Worm (Caenorhabditis elegans): Measurements from ENCODE around the gene gcy-6.

gcy-6 gene

DNA sequence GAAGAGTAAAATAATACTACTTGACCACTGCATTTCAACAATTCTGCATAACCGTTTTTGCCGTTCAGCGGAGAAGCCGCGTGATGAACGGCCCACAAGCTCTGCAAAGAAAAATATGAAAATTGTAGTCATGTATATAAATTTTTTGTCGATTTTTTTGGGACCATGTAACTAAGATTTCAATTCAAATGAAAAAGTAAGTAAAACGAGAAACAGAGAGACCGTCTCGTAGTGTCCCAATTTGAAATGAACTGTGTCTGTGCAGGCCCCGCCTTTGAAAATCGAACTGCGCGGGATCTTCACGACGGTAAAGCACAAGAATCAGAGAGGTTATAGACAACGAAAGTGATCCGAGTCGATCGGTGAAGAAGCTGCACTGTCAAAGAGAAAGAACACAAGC, 18.2 kb upstream of the gcy-6 start, which contains the start of gene crm-1:
Gene crm-1, minus strand, starts transcription at position 101 of the 400 bp plus-strand sequence.
- TF ChIP-seq grh-1 (GFP tag; IDR thresholded peaks at IDR 0.05) (no peak), Y116A8C.19 (tag; optimal IDR thresholded peaks at IDR 0.05; ENCODE audit: borderline replicate concordance) (no peak), sox-4 (tag; optimal IDR thresholded peaks at IDR 0.05) (no peak), dpl-1 (GFP tag; optimal IDR thresholded peaks at IDR 0.05) (no peak), nhr-28 (tag; optimal IDR thresholded peaks at IDR 0.05) (no peak), lin-14 (GFP tag; optimal IDR thresholded peaks at IDR 0.05) (peak; percentile 1), rnt-1 (tag; optimal IDR thresholded peaks at IDR 0.05) (no peak), lin-35 (GFP tag; optimal IDR thresholded peaks at IDR 0.05) (no peak), nhr-77 (tag; optimal IDR thresholded peaks at IDR 0.05) (peak; percentile 9), nhr-84 (tag; optimal IDR thresholded peaks at IDR 0.05) (no peak), tbx-2 (tag; optimal IDR thresholded peaks at IDR 0.05) (peak; percentile 15), mef-2 (tag; optimal IDR thresholded peaks at IDR 0.05) (no peak)

DNA sequence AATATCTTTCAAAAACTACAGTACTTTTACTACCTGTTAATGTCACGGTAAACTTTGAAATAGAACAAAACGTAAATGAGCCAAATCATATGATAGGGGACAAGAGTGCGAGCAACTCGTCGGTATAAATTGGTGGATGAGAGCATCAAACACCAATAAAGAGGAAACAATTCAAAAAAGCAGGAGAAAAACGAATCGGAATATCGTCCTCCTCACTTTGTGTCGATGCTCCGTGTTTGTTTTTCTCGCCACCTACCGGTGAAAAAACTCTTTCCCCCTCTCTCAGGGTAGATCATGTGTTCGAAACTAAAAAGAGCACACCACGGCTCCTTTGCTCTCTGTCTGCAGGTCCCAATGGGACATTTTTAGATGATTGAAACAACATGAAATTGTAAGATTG, 14.2 kb upstream of the gcy-6 start:
- TF ChIP-seq dsc-1 (tag; optimal IDR thresholded peaks at IDR 0.05) (no peak), tbx-2 (tag; optimal IDR thresholded peaks at IDR 0.05) (peak; percentile 15), ces-1 (GFP tag; optimal IDR thresholded peaks at IDR 0.05) (no peak), snu-23 (GFP tag; optimal IDR thresholded peaks at IDR 0.05) (no peak), mep-1 (tag; optimal IDR thresholded peaks at IDR 0.05) (no peak), ama-1 (optimal IDR thresholded peaks at IDR 0.05) (no peak), nhr-237 (tag; optimal IDR thresholded peaks at IDR 0.05) (no peak), C16A3.4 (tag; optimal IDR thresholded peaks at IDR 0.05) (no peak), lin-14 (GFP tag; optimal IDR thresholded peaks at IDR 0.05) (peak; percentile 16), fkh-8 (tag; optimal IDR thresholded peaks at IDR 0.05) (no peak), elt-2 (tag; optimal IDR thresholded peaks at IDR 0.05) (no peak), blmp-1 (tag; optimal IDR thresholded peaks at IDR 0.05) (no peak), ceh-90 (tag; optimal IDR thresholded peaks at IDR 0.05) (no peak), xbp-1 (tag; optimal IDR thresholded peaks at IDR 0.05) (no peak)

DNA sequence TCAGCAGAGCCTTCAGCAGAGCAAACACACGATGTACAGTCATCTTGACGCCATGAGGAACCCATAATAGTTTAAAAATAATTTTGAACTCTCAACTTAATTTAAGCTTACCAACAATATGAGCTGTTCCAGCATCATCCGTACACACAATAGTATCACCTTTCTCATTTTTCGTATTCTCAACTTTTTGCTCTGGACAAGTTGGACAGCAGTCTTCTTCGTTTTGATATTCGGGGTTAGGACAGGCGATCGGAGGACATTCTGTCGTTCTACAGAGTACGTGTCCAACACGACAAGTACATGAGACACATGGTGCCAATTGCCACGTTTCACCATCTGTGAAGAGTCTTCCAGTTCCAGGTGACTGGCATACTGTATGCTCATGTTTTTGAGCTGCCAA, 9.7 kb upstream of the gcy-6 start:
- TF ChIP-seq nhr-237 (tag; optimal IDR thresholded peaks at IDR 0.05) (no peak), snpc-4 (tag; optimal IDR thresholded peaks at IDR 0.05) (no peak), lir-3 (tag; optimal IDR thresholded peaks at IDR 0.05; ENCODE audit: poor library complexity) (no peak)

ce11 chrV:10320101-10320761, 6.4 kb upstream of the gcy-6 start, which contains the start of the genes gna-1 and B0024.13:
Gene gna-1 (minus strand): TSS chrV:10320151.
Gene B0024.13 (plus strand): TSS chrV:10320711.
- TF ChIP-seq rnt-1 (tag; optimal IDR thresholded peaks at IDR 0.05), result peak; percentile 97
- peak; percentile 44 for TF ChIP-seq skn-1 (tag; optimal IDR thresholded peaks at IDR 0.05)
- TF ChIP-seq xbp-1 (tag; optimal IDR thresholded peaks at IDR 0.05), result peak; percentile 78
- TF ChIP-seq alr-1 (tag; optimal IDR thresholded peaks at IDR 0.05; ENCODE audit: borderline replicate concordance), result no peak
- peak; percentile 54 to 64 for TF ChIP-seq lsy-2 (tag; optimal IDR thresholded peaks at IDR 0.05)
- TF ChIP-seq unc-86 (tag; optimal IDR thresholded peaks at IDR 0.05), result peak; percentile 45
- TF ChIP-seq lin-14 (GFP tag; optimal IDR thresholded peaks at IDR 0.05), result peak; percentile 84
- peak; percentile 81 for TF ChIP-seq nhr-20 (tag; optimal IDR thresholded peaks at IDR 0.05)
- peak; percentile 83 for TF ChIP-seq nhr-90 (tag; optimal IDR thresholded peaks at IDR 0.05; ENCODE audit: poor library complexity)
- TF ChIP-seq lin-35 (GFP tag; optimal IDR thresholded peaks at IDR 0.05), result peak; percentile 50 to 59
- peak; percentile 82 for TF ChIP-seq dsc-1 (tag; optimal IDR thresholded peaks at IDR 0.05)
- peak; percentile 33 for TF ChIP-seq C16A3.4 (tag; optimal IDR thresholded peaks at IDR 0.05)
- TF ChIP-seq fkh-8 (tag; optimal IDR thresholded peaks at IDR 0.05), result peak; percentile 69
- TF ChIP-seq isw-1 (GFP tag; IDR thresholded peaks at IDR 0.05), result peak; percentile 57
- no peak for TF ChIP-seq egl-27 (tag; optimal IDR thresholded peaks at IDR 0.05)
- TF ChIP-seq sox-4 (tag; optimal IDR thresholded peaks at IDR 0.05), result peak; percentile 77
- peak; percentile 77 for TF ChIP-seq egl-13 (tag; optimal IDR thresholded peaks at IDR 0.05)
- TF ChIP-seq hpl-2 (GFP tag; optimal IDR thresholded peaks at IDR 0.05), result no peak
- TF ChIP-seq ceh-88 (GFP tag; IDR thresholded peaks at IDR 0.05), result peak; percentile 22; the same call in 1 of the 2 replicates
- peak; percentile 33 for TF ChIP-seq unc-130 (tag; optimal IDR thresholded peaks at IDR 0.05)
- peak; percentile 60 for TF ChIP-seq blmp-1 (tag; optimal IDR thresholded peaks at IDR 0.05)
- peak; percentile 19 for TF ChIP-seq jun-1 (tag; optimal IDR thresholded peaks at IDR 0.05)
- TF ChIP-seq ceh-90 (tag; optimal IDR thresholded peaks at IDR 0.05), result peak; percentile 86
- TF ChIP-seq snpc-4 (tag; optimal IDR thresholded peaks at IDR 0.05), result peak; percentile 5
- TF ChIP-seq lir-3 (tag; optimal IDR thresholded peaks at IDR 0.05; ENCODE audit: poor library complexity), result peak; percentile 92
- TF ChIP-seq C34B4.2 (tag; optimal IDR thresholded peaks at IDR 0.05), result no peak
- TF ChIP-seq elt-2 (tag; optimal IDR thresholded peaks at IDR 0.05), result peak; percentile 41
- peak; percentile 35 for TF ChIP-seq nhr-77 (tag; optimal IDR thresholded peaks at IDR 0.05)
- TF ChIP-seq C04F5.9 (tag; optimal IDR thresholded peaks at IDR 0.05), result peak; percentile 64
- no peak for TF ChIP-seq F16B12.6 (tag; optimal IDR thresholded peaks at IDR 0.05)
- TF ChIP-seq nhr-12 (tag; optimal IDR thresholded peaks at IDR 0.05), result no peak
- TF ChIP-seq ets-5 (GFP tag; IDR thresholded peaks at IDR 0.05), result no peak

Measured in whole organism, L1 larva.